Worm (Caenorhabditis elegans): ENCODE results near the gene bath-42.

The bath-42 gene

ce11 chrIII:8117155-8117554, 46.0 kb downstream of the bath-42 start:
- TF ChIP-seq nhr-77 (tag; optimal IDR thresholded peaks at IDR 0.05) (no peak), ceh-82 (tag; optimal IDR thresholded peaks at IDR 0.05) (no peak), F13H6.1 (tag; optimal IDR thresholded peaks at IDR 0.05) (no peak), egl-27 (tag; optimal IDR thresholded peaks at IDR 0.05) (no peak), unc-39 (tag; optimal IDR thresholded peaks at IDR 0.05) (no peak), nhr-10 (tag; optimal IDR thresholded peaks at IDR 0.05) (no peak), unc-62 (GFP tag; optimal IDR thresholded peaks at IDR 0.05) (no peak), alr-1 (tag; optimal IDR thresholded peaks at IDR 0.05) (no peak), dmd-4 (tag; optimal IDR thresholded peaks at IDR 0.05) (no peak), nhr-12 (tag; optimal IDR thresholded peaks at IDR 0.05) (no peak), ztf-1 (GFP tag; conservative IDR thresholded peaks at IDR 0.05) (no peak), C34F6.9 (tag; optimal IDR thresholded peaks at IDR 0.05) (no peak), peb-1 (tag; optimal IDR thresholded peaks at IDR 0.05) (no peak), ZK546.5 (tag; optimal IDR thresholded peaks at IDR 0.05) (no peak), ama-1 (optimal IDR thresholded peaks at IDR 0.05) (no peak), elt-3 (tag; optimal IDR thresholded peaks at IDR 0.05) (no peak), fos-1 (tag; optimal IDR thresholded peaks at IDR 0.05) (no peak)

ce11 chrIII:8115877-8116276, 47.3 kb downstream of the bath-42 start:
- TF ChIP-seq lin-11 (tag; optimal IDR thresholded peaks at IDR 0.05) (no peak), mdl-1 (tag; optimal IDR thresholded peaks at IDR 0.05) (no peak), nhr-77 (tag; optimal IDR thresholded peaks at IDR 0.05) (no peak), nhr-11 (tag; optimal IDR thresholded peaks at IDR 0.05) (no peak), gmeb-1 (tag; optimal IDR thresholded peaks at IDR 0.05) (no peak), ceh-82 (tag; optimal IDR thresholded peaks at IDR 0.05) (no peak), R02D3.7 (tag; optimal IDR thresholded peaks at IDR 0.05) (no peak), nhr-6 (tag; optimal IDR thresholded peaks at IDR 0.05) (no peak), dmd-4 (tag; optimal IDR thresholded peaks at IDR 0.05) (no peak), skn-1 (tag; optimal IDR thresholded peaks at IDR 0.05) (no peak), unc-55 (GFP tag; optimal IDR thresholded peaks at IDR 0.05) (no peak), lsy-2 (tag; optimal IDR thresholded peaks at IDR 0.05) (no peak), F13H6.1 (tag; optimal IDR thresholded peaks at IDR 0.05) (no peak), nhr-237 (tag; optimal IDR thresholded peaks at IDR 0.05) (no peak), unc-62 (GFP tag; optimal IDR thresholded peaks at IDR 0.05) (no peak), egl-27 (tag; optimal IDR thresholded peaks at IDR 0.05) (no peak), nhr-10 (tag; optimal IDR thresholded peaks at IDR 0.05) (no peak), sma-9 (GFP tag; optimal IDR thresholded peaks at IDR 0.05) (no peak), sma-9 (tag; optimal IDR thresholded peaks at IDR 0.05) (no peak), ztf-11 (tag; optimal IDR thresholded peaks at IDR 0.05) (no peak), nhr-129 (tag; optimal IDR thresholded peaks at IDR 0.05) (no peak)
